Worm (Caenorhabditis elegans) whole organism, L1 larva: ENCODE results near the gene ztf-17.

Experiments used
- C34B4.2 ChIP-seq: sonication (generic microtip); optimal IDR thresholded peaks from 2 replicates; lab custom pipeline; 2017; ENCODE audit warnings: mild to moderate bottlenecking, missing genetic modification characterization, missing compliant biosample characterization
- F16B12.6 ChIP-seq: fragments of 150-350 bp; optimal IDR thresholded peaks from 2 replicates; lab custom pipeline; 2014; ENCODE audit warnings: missing biosample characterization, missing genetic modification characterization
- Y116A8C.19 ChIP-seq: sonication (generic microtip); optimal IDR thresholded peaks from 2 replicates; lab custom pipeline; 2016; ENCODE audit warnings: missing compliant biosample characterization, missing genetic modification characterization, borderline replicate concordance
- alr-1 ChIP-seq: fragments of 200-800 bp; sonication (Bioruptor generic); optimal IDR thresholded peaks from 2 replicates; lab custom pipeline; 2018; ENCODE audit warnings: borderline replicate concordance, mild to moderate bottlenecking, missing genetic modification characterization, missing compliant biosample characterization
- ama-1 ChIP-seq: fragments of 150-350 bp; optimal IDR thresholded peaks from 2 replicates; lab custom pipeline; 2014
- blmp-1 ChIP-seq: fragments of 150-350 bp; optimal IDR thresholded peaks from 2 replicates; lab custom pipeline; 2014; ENCODE audit warnings: missing biosample characterization, missing genetic modification characterization
- ceh-82 ChIP-seq, 3 experiments: fragments of 150-350 bp in 1 of 3; sonication (generic microtip) in 2 of 3; optimal IDR thresholded peaks; 2 replicates each; lab custom pipeline; 2014 to 2017; ENCODE audit warnings: missing biosample characterization in 3 of 3, missing genetic modification characterization in 3 of 3
- ceh-90 ChIP-seq: sonication (generic microtip); optimal IDR thresholded peaks from 2 replicates; lab custom pipeline; 2016; ENCODE audit warnings: missing genetic modification characterization, missing compliant biosample characterization
- ces-1 ChIP-seq: fragments of 150-350 bp; optimal IDR thresholded peaks from 2 replicates; lab custom pipeline; 2014; ENCODE audit warnings: missing biosample characterization, missing genetic modification reagents, missing genetic modification characterization
- dpl-1 ChIP-seq, 3 experiments: fragments of 150-350 bp in 2 of 3; sonication (generic microtip) in 1 of 3; optimal IDR thresholded peaks; 2 replicates each; lab custom pipeline; 2014 to 2017; ENCODE audit warnings: missing biosample characterization in 3 of 3, missing genetic modification characterization in 3 of 3, missing genetic modification reagents in 3 of 3
- dsc-1 ChIP-seq: sonication (generic microtip); optimal IDR thresholded peaks from 2 replicates; lab custom pipeline; 2016; ENCODE audit warnings: mild to moderate bottlenecking, missing genetic modification characterization, missing compliant biosample characterization
- efl-1 ChIP-seq, 4 experiments: fragments of 150-350 bp; optimal IDR thresholded peaks in 3 of 4; peaks in 1 of 4; 1 replicate in 1 of 4; 2 replicates in 3 of 4; lab custom pipeline; 2014; ENCODE audit warnings: missing biosample characterization in 2 of 4, missing genetic modification characterization in 2 of 4, missing genetic modification reagents in 2 of 4
- egl-13 ChIP-seq: sonication (generic microtip); optimal IDR thresholded peaks from 2 replicates; lab custom pipeline; 2016; ENCODE audit warnings: missing genotype, missing genetic modification reagents, missing genetic modification characterization, missing compliant biosample characterization
- egl-27 ChIP-seq, 2 experiments: fragments of 150-350 bp in 1 of 2; sonication (generic microtip); optimal IDR thresholded peaks; 3 replicates each; lab custom pipeline; 2017 to 2018; ENCODE audit warnings: missing biosample characterization in 2 of 2, missing genetic modification characterization in 2 of 2, missing genetic modification reagents in 2 of 2
- grh-1 ChIP-seq: fragments of 200-800 bp; sonication (Bioruptor generic); IDR thresholded peaks from 2 replicates; pipeline ENCODE4 v1.3.6; 2022; ENCODE audit warnings: missing genetic modification reagents, missing genetic modification characterization, missing compliant biosample characterization
- hlh-17 ChIP-seq: fragments of 200-800 bp; sonication (Bioruptor generic); optimal IDR thresholded peaks from 2 replicates; lab custom pipeline; 2018; ENCODE audit warnings: missing genetic modification characterization, mild to moderate bottlenecking, missing compliant biosample characterization, moderate library complexity, borderline replicate concordance
- hpl-2 ChIP-seq: fragments of 150-350 bp; optimal IDR thresholded peaks from 2 replicates; lab custom pipeline; 2014; ENCODE audit warnings: missing biosample characterization, missing genetic modification reagents, missing genetic modification characterization
- irx-1 ChIP-seq: sonication (generic microtip); optimal IDR thresholded peaks from 2 replicates; lab custom pipeline; 2016; ENCODE audit warnings: missing genetic modification characterization, missing compliant biosample characterization
- lin-13 ChIP-seq: fragments of 150-350 bp; optimal IDR thresholded peaks from 2 replicates; lab custom pipeline; 2014; ENCODE audit warnings: missing biosample characterization, missing genetic modification reagents, missing genetic modification characterization
- lin-14 ChIP-seq: fragments of 200-800 bp; sonication (Bioruptor generic); optimal IDR thresholded peaks from 2 replicates; lab custom pipeline; 2018; ENCODE audit warnings: mild to moderate bottlenecking, missing genetic modification characterization, moderate library complexity, missing compliant biosample characterization
- lin-35 ChIP-seq, 2 experiments: fragments of 150-350 bp; optimal IDR thresholded peaks; 2 replicates each; lab custom pipeline; 2014; ENCODE audit warnings: missing biosample characterization in 2 of 2, missing genetic modification characterization in 2 of 2, missing genetic modification reagents in 2 of 2
- lin-39 ChIP-seq: fragments of 150-350 bp; optimal IDR thresholded peaks from 2 replicates; lab custom pipeline; 2014; ENCODE audit warnings: missing biosample characterization, missing genetic modification reagents, missing genetic modification characterization
- lir-3 ChIP-seq: sonication (generic microtip); optimal IDR thresholded peaks from 2 replicates; lab custom pipeline; 2016; ENCODE audit warnings: mild to moderate bottlenecking, missing genetic modification characterization, moderate library complexity, missing compliant biosample characterization; ENCODE audit not compliant: poor library complexity
- lsy-2 ChIP-seq, 2 experiments: fragments of 150-350 bp; optimal IDR thresholded peaks; 2 replicates each; lab custom pipeline; 2014; ENCODE audit warnings: missing biosample characterization in 2 of 2, missing genetic modification characterization in 2 of 2
- mab-9 ChIP-seq: fragments of 200-800 bp; sonication (Bioruptor generic); IDR thresholded peaks from 2 replicates; pipeline ENCODE4 v1.3.6; 2022; ENCODE audit warnings: missing genetic modification reagents, missing genetic modification characterization, missing compliant biosample characterization
- mep-1 ChIP-seq: fragments of 150-350 bp; optimal IDR thresholded peaks from 2 replicates; lab custom pipeline; 2014; ENCODE audit warnings: missing biosample characterization, missing genetic modification characterization
- nhr-11 ChIP-seq: fragments of 150-350 bp; optimal IDR thresholded peaks from 2 replicates; lab custom pipeline; 2014; ENCODE audit warnings: missing biosample characterization, missing genetic modification characterization
- nhr-19 ChIP-seq: fragments of 200-800 bp; sonication (Bioruptor generic); conservative IDR thresholded peaks from 2 replicates; pipeline ENCODE4 v1.3.6; 2022; ENCODE audit warnings: missing genetic modification characterization, missing compliant biosample characterization
- nhr-47 ChIP-seq: sonication (generic microtip); optimal IDR thresholded peaks from 2 replicates; lab custom pipeline; 2016; ENCODE audit warnings: mild to moderate bottlenecking, missing genetic modification characterization, moderate library complexity, missing compliant biosample characterization
- nhr-71 ChIP-seq: sonication (generic microtip); optimal IDR thresholded peaks from 2 replicates; lab custom pipeline; 2016; ENCODE audit warnings: mild to moderate bottlenecking, missing genetic modification characterization, moderate library complexity, missing compliant biosample characterization
- nhr-77 ChIP-seq: fragments of 150-350 bp; optimal IDR thresholded peaks from 2 replicates; lab custom pipeline; 2014; ENCODE audit warnings: missing biosample characterization, missing genetic modification characterization
- nhr-85 ChIP-seq: sonication (generic microtip); peaks from one replicate; lab custom pipeline; 2016; ENCODE audit warnings: missing genetic modification characterization, inconsistent platforms, missing compliant biosample characterization
- pax-3 ChIP-seq: fragments of 200-800 bp; sonication (Bioruptor generic); optimal IDR thresholded peaks from 2 replicates; lab custom pipeline; 2018; ENCODE audit warnings: mild to moderate bottlenecking, missing genetic modification characterization, moderate library complexity, missing compliant biosample characterization
- pqm-1 ChIP-seq: sonication (generic microtip); optimal IDR thresholded peaks from 3 replicates; lab custom pipeline; 2017; ENCODE audit warnings: missing biosample characterization, missing genetic modification characterization
- skn-1 ChIP-seq: fragments of 150-350 bp; optimal IDR thresholded peaks from 2 replicates; lab custom pipeline; 2014; ENCODE audit warnings: missing biosample characterization, missing genetic modification characterization
- snpc-4 ChIP-seq: fragments of 150-350 bp; optimal IDR thresholded peaks from 2 replicates; lab custom pipeline; 2014; ENCODE audit warnings: missing biosample characterization, missing genetic modification characterization
- sox-4 ChIP-seq: sonication (generic microtip); optimal IDR thresholded peaks from 2 replicates; lab custom pipeline; 2016; ENCODE audit warnings: missing genetic modification characterization, missing compliant biosample characterization
- sptf-1 ChIP-seq: fragments of 150-350 bp; optimal IDR thresholded peaks from 2 replicates; lab custom pipeline; 2014; ENCODE audit warnings: missing biosample characterization, missing genetic modification characterization
- sup-37 ChIP-seq: fragments of 200-800 bp; sonication (Bioruptor generic); optimal IDR thresholded peaks from 2 replicates; lab custom pipeline; 2018; ENCODE audit warnings: mild to moderate bottlenecking, missing genetic modification characterization, missing compliant biosample characterization
- unc-30 ChIP-seq: sonication (generic microtip); optimal IDR thresholded peaks from 2 replicates; lab custom pipeline; 2017; ENCODE audit warnings: missing biosample characterization, missing genetic modification characterization
- unc-62 ChIP-seq: fragments of 150-350 bp; optimal IDR thresholded peaks from 2 replicates; lab custom pipeline; 2014; ENCODE audit warnings: missing biosample characterization, missing genetic modification reagents, missing genetic modification characterization
- unc-98 ChIP-seq: fragments of 200-800 bp; sonication (Bioruptor generic); IDR thresholded peaks from 2 replicates; pipeline ENCODE4 v1.3.6; 2022; ENCODE audit warnings: missing genetic modification characterization, missing compliant biosample characterization
- vab-15 ChIP-seq: sonication (generic microtip); optimal IDR thresholded peaks from 2 replicates; lab custom pipeline; 2017; ENCODE audit warnings: missing genotype, mild to moderate bottlenecking, missing genetic modification characterization, missing compliant biosample characterization
- xbp-1 ChIP-seq: sonication (generic microtip); optimal IDR thresholded peaks from 2 replicates; lab custom pipeline; 2016; ENCODE audit warnings: missing genetic modification characterization, missing compliant biosample characterization
- zip-4 ChIP-seq: fragments of 200-800 bp; sonication (Bioruptor generic); optimal IDR thresholded peaks from 2 replicates; lab custom pipeline; 2018; ENCODE audit warnings: mild to moderate bottlenecking, missing genetic modification characterization, moderate library complexity, missing compliant biosample characterization
- ztf-11 ChIP-seq, 2 experiments: sonication (generic microtip); optimal IDR thresholded peaks; 2 replicates each; lab custom pipeline; 2016 to 2017; ENCODE audit warnings: missing genetic modification characterization in 2 of 2, missing biosample characterization in 1 of 2, missing compliant biosample characterization in 1 of 2

ztf-17 gene

DNA sequence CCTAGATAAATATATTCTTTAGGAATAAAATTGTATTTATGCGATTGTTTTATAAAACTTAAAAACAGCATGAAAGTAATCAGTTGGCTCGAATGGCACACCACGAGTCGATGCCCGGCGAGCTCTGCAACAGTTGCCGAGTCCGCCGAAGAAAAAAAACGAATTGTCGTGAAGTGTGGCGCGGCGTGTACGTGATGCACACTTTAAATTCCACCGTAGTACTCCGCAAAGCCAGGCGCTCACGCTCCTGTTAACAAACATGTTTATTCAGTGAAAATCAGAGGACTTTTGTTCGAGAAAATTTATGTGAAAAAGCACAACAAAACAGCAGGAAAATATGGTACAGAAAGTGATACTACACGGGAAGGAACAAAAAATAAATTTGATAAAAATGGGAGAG, 670 bp upstream of the ztf-17 start (continued):
- TF ChIP-seq nhr-85 (tag; lab: Kevin White, UChicago) (peak; percentile 14), ztf-11 (tag; optimal IDR thresholded peaks at IDR 0.05; lab: Kevin White, UChicago) (no peak)

DNA sequence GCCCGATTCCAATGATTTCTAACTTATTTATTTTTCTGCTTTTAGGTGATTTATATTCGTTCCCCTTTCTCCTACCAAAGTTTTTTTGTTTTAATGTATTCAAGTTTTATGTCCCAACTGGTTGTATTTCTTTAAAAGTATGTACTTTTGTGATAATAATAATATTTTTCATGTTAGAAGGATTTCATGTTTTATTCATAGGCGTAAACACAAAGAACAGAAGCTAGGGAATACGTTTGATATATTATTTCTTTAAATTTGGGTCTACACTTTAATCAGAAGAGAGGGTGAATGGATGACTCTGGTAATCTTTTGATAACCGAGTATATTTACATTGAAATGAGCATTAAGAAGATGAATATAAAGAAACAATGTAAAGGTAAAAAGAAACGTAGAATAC, 3.9 kb downstream of the ztf-17 start:
- TF ChIP-seq unc-98 (no peak), skn-1 (tag; lab: Kevin White, UChicago) (no peak), C34B4.2 (tag; lab: Kevin White, UChicago) (no peak), snpc-4 (tag; lab: Kevin White, UChicago) (no peak), dpl-1 (GFP tag; optimal IDR thresholded peaks at IDR 0.05; lab: Kevin White, UChicago) (no peak), Y116A8C.19 (tag; lab: Kevin White, UChicago) (no peak)
- TF ChIP-seq, all 84 proteins: peak for 0

DNA sequence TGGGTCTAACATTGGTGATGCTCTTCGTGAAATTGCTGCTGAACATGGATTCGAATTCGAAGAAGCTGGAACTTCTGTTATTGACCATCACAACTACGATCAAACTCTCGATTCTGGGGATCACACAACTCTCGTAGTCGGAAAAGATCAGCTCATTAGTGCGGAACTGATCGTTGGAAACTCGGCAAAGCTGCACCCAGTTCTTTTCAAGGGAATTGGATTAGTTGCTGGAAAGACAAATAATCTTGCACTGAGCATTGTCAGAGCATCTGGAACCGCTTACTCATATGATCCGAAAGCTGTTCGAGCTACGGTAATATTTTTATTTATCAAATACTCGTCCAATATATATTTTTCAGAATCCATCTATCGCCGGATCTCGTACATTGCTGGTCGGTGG, 5.1 kb downstream of the ztf-17 start:
- TF ChIP-seq unc-30 (tag; lab: Kevin White, UChicago) (no peak), efl-1 (optimal IDR thresholded peaks at IDR 0.05; lab: Kevin White, UChicago) (no peak), efl-1 (GFP tag; optimal IDR thresholded peaks at IDR 0.05 in 1 of 2; lab: Kevin White, UChicago) (peak in 1 of 2 experiments; percentile 62)

- TF ChIP-seq hpl-2 (GFP tag; lab: Kevin White, UChicago) (no peak), egl-13 (tag; lab: Kevin White, UChicago) (no peak), pqm-1 (no peak), mab-9 (GFP tag; lab: Robert Waterston, UW) (no peak), hlh-17 (GFP tag; lab: Kevin White, UChicago) (no peak), ces-1 (no peak), zip-4 (GFP tag; lab: Kevin White, UChicago) (no peak), egl-27 (tag; optimal IDR thresholded peaks at IDR 0.05; lab: Kevin White, UChicago) (no peak), nhr-71 (peak; percentile 19), mep-1 (tag; lab: Kevin White, UChicago) (peak; percentile 58), blmp-1 (tag; lab: Kevin White, UChicago) (peak; percentile 27), lsy-2 (tag; optimal IDR thresholded peaks at IDR 0.05; lab: Kevin White, UChicago) (peak; percentile 61 to 85), ztf-11 (tag; optimal IDR thresholded peaks at IDR 0.05; lab: Kevin White, UChicago) (no peak), nhr-11 (tag; lab: Kevin White, UChicago) (no peak), alr-1 (tag; lab: Kevin White, UChicago) (no peak), Y116A8C.19 (tag; lab: Kevin White, UChicago) (no peak), lin-35 (GFP tag; optimal IDR thresholded peaks at IDR 0.05; lab: Kevin White, UChicago) (peak; percentile 46 to 66), unc-62 (GFP tag; lab: Kevin White, UChicago) (no peak), nhr-77 (tag; lab: Kevin White, UChicago) (no peak), sptf-1 (tag; lab: Kevin White, UChicago) (no peak), xbp-1 (tag; lab: Kevin White, UChicago) (peak; percentile 49), F16B12.6 (tag; lab: Kevin White, UChicago) (peak; percentile 85), irx-1 (tag; lab: Kevin White, UChicago) (no peak), lin-39 (no peak), ama-1 (no peak), efl-1 (optimal IDR thresholded peaks at IDR 0.05; lab: Kevin White, UChicago) (peak; percentile 34 to 49), efl-1 (GFP tag; optimal IDR thresholded peaks at IDR 0.05 in 1 of 2; lab: Kevin White, UChicago) (peak; percentile 58 to 93), grh-1 (GFP tag; lab: Robert Waterston, UW) (no peak), nhr-19 (GFP tag; lab: Robert Waterston, UW) (no peak), pax-3 (no peak), lin-13 (GFP tag; lab: Kevin White, UChicago) (no peak), sox-4 (tag; lab: Kevin White, UChicago) (no peak), dsc-1 (tag; lab: Kevin White, UChicago) (no peak), nhr-47 (tag; lab: Kevin White, UChicago) (no peak), lin-14 (no peak), ceh-82 (tag; optimal IDR thresholded peaks at IDR 0.05; lab: Kevin White, UChicago) (peak in 1 of 3 experiments; percentile 7), vab-15 (tag; lab: Kevin White, UChicago) (peak; percentile 4), sup-37 (GFP tag; lab: Kevin White, UChicago) (no peak), ceh-90 (tag; lab: Kevin White, UChicago) (no peak), lir-3 (tag; lab: Kevin White, UChicago) (no peak)
Measured at ce11 chrII:7864207-7864606, 5.8 kb downstream of the ztf-17 start, which contains the start of gene ostb-1. TSS of gene ostb-1 (plus strand) at chrII:7864507.
